Worm (Caenorhabditis elegans): ENCODE data around the gene B0334.5.
A peak's percentile ranks its signal among the peaks of the same experiment; 100 is the strongest.

The B0334.5 gene

DNA sequence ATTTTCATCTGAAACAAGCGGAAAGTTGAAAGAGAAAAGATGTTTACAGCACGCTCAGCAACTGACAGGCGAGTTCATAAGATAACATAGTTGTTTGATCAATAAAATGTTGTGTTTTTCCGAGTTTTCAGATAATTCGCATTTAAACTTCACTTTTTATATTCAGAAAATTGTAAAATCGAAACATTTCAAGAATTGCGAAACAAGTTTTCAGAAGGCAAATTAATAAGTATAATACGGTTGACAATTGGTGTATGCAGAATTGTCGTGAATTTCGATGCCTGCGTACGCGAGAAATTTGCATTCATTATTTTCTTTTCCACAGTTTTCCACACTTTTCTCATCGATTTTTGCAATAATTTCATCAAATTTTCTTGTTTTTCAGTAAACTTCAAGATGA is 2.2 kb upstream of the B0334.5 start, which contains the start of the genes ooc-3 and B0334.4:
Gene ooc-3, minus strand, starts transcription at position 15 of the 400 bp plus-strand sequence.
Gene B0334.4, plus strand, starts transcription at position 386 of the 400 bp plus-strand sequence.
- TF ChIP-seq elt-1 (tag; optimal IDR thresholded peaks at IDR 0.05; ENCODE audit: borderline replicate concordance, insufficient read depth) (no peak), sptf-1 (tag; optimal IDR thresholded peaks at IDR 0.05) (no peak), sem-2 (GFP tag; optimal IDR thresholded peaks at IDR 0.05) (no peak), cnd-1 (tag; optimal IDR thresholded peaks at IDR 0.05) (no peak), mep-1 (tag; optimal IDR thresholded peaks at IDR 0.05) (no peak), lsy-2 (tag; optimal IDR thresholded peaks at IDR 0.05) (peak; percentile 91), zip-8 (tag; optimal IDR thresholded peaks at IDR 0.05) (no peak), M03D4.4 (tag; optimal IDR thresholded peaks at IDR 0.05) (no peak), nhr-237 (tag; optimal IDR thresholded peaks at IDR 0.05) (no peak), ham-2 (GFP tag; optimal IDR thresholded peaks at IDR 0.05) (no peak), ces-1 (GFP tag; optimal IDR thresholded peaks at IDR 0.05) (peak; percentile 94), ceh-39 (tag; optimal IDR thresholded peaks at IDR 0.05) (no peak)

DNA sequence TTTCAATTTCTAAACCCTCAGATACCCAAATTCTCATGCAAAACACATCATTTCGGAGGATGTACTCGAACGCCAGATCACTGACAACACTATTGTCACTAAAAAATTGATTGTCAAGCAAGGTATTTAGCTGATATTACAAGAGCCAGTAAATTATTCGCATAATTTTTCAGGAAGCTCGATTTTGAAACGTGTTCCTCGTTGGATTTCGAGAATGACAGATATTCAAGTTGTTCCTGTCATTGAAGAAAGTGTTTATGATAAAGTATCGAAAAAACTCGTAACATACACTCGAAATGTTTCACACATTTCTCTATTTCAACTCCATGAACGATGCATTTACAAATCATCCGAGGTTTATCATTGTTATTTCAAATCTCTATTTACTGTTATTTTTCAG is 1.7 kb upstream of the B0334.5 start:
- TF ChIP-seq snpc-4 (tag; optimal IDR thresholded peaks at IDR 0.05) (no peak), mls-2 (tag; optimal IDR thresholded peaks at IDR 0.05) (no peak), unc-39 (tag; optimal IDR thresholded peaks at IDR 0.05) (no peak), unc-62 (GFP tag; optimal IDR thresholded peaks at IDR 0.05) (no peak)

DNA sequence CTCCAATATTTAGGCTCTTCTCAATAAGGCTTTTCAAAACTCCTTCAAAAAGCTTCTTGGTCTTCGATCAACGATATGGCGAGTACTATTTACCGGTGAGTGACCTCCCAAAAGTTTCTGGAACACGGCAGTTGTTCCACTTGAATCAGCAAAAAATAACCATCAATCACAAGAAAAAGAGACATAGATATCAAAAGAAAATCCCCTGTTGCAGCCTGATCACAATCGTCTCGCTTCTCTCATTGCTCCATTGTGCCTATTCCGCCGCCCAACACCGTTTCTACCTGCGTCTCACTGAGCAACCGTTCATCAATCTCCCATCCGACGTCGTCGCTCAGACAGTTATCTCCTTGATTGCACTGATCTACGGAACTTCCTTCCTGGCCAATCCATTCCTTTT is 698 bp upstream of the B0334.5 start, which contains the start of gene emc-5:
Gene emc-5, plus strand, starts transcription at position 14 of the 400 bp plus-strand sequence.
- TF ChIP-seq ceh-83 (GFP tag; optimal IDR thresholded peaks at IDR 0.05) (no peak), nhr-2 (tag; optimal IDR thresholded peaks at IDR 0.05) (no peak), unc-120 (tag; optimal IDR thresholded peaks at IDR 0.05; ENCODE audit: poor library complexity, severe bottlenecking) (peak; percentile 57), flh-1 (GFP tag; optimal IDR thresholded peaks at IDR 0.05) (no peak), elt-1 (tag; optimal IDR thresholded peaks at IDR 0.05; ENCODE audit: borderline replicate concordance, insufficient read depth) (no peak), mab-5 (tag; optimal IDR thresholded peaks at IDR 0.05) (no peak), unc-62 (GFP tag; optimal IDR thresholded peaks at IDR 0.05) (peak; percentile 49), hlh-1 (tag; optimal IDR thresholded peaks at IDR 0.05) (peak; percentile 66), cnd-1 (tag; optimal IDR thresholded peaks at IDR 0.05) (no peak)

DNA sequence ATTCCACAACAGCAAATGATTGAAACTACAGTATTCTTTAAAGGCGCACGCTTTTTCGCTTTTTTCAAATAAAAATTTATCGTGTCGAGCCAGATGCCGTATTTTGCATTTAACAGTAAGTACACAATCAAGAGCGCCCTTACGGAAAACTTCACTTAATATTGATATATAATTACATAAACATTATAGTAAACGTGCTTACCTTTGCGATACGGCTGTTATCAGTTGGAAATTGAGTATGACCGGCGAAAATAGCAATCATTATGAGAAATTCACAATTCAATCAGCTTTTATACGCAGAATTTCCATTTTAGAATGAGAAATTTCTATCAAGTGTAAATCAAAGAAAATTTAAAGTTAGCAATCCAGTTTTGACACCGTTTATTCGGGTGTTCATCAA is 2.7 kb downstream of the B0334.5 start, which contains the start of gene B0334.20:
Gene B0334.20, minus strand, starts transcription at position 262 of the 400 bp plus-strand sequence.
- no peak for TF ChIP-seq lin-13 (tag; optimal IDR thresholded peaks at IDR 0.05)
- no peak for TF ChIP-seq M03D4.4 (tag; optimal IDR thresholded peaks at IDR 0.05)
- no peak for TF ChIP-seq ceh-39 (tag; optimal IDR thresholded peaks at IDR 0.05)
- no peak for TF ChIP-seq pha-4 (tag; optimal IDR thresholded peaks at IDR 0.05)
- no peak for TF ChIP-seq cnd-1 (tag; optimal IDR thresholded peaks at IDR 0.05)
- TF ChIP-seq sptf-1 (tag; optimal IDR thresholded peaks at IDR 0.05), result no peak
- TF ChIP-seq unc-39 (tag; optimal IDR thresholded peaks at IDR 0.05), result no peak
- TF ChIP-seq sem-2 (GFP tag; optimal IDR thresholded peaks at IDR 0.05), result no peak
- TF ChIP-seq nhr-76 (tag; optimal IDR thresholded peaks at IDR 0.05), result no peak
- no peak for TF ChIP-seq ztf-11 (tag; optimal IDR thresholded peaks at IDR 0.05)
- no peak for TF ChIP-seq tbx-8 (GFP tag; optimal IDR thresholded peaks at IDR 0.05)
- no peak for TF ChIP-seq mep-1 (tag; optimal IDR thresholded peaks at IDR 0.05)
- TF ChIP-seq mab-5 (tag; optimal IDR thresholded peaks at IDR 0.05), result no peak
- TF ChIP-seq ces-1 (GFP tag; optimal IDR thresholded peaks at IDR 0.05), result no peak
- no peak for TF ChIP-seq unc-120 (tag; optimal IDR thresholded peaks at IDR 0.05; ENCODE audit: poor library complexity, severe bottlenecking)
- no peak for TF ChIP-seq nhr-28 (tag; optimal IDR thresholded peaks at IDR 0.05)
- no peak for TF ChIP-seq snpc-4 (tag; optimal IDR thresholded peaks at IDR 0.05)
- no peak for TF ChIP-seq unc-62 (GFP tag; optimal IDR thresholded peaks at IDR 0.05)
- no peak for TF ChIP-seq elt-3 (tag; optimal IDR thresholded peaks at IDR 0.05)
- no peak for TF ChIP-seq nhr-2 (tag; optimal IDR thresholded peaks at IDR 0.05)

DNA sequence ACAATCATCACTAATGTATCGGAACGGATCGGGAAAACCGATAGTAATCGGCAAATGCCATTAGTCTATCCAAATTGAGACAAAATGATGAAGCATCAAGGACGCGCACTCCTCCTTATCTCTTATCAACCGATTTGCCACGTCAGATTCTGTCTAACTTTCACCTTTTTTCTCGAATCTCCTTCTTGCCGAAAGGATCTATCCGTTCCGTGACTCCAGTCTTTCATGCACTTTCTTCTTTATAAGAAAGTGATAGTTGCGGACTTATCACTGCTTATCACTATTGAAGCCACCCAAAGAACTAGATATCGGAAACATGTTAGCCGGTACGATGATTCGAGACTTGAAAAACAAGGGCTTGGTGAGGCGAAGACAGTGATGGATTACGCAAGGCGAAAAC is 4.5 kb downstream of the B0334.5 start:
- TF ChIP-seq ham-2 (GFP tag; optimal IDR thresholded peaks at IDR 0.05) (peak; percentile 59), nhr-28 (tag; optimal IDR thresholded peaks at IDR 0.05) (no peak), lin-13 (tag; optimal IDR thresholded peaks at IDR 0.05) (no peak), elt-1 (tag; optimal IDR thresholded peaks at IDR 0.05; ENCODE audit: borderline replicate concordance, insufficient read depth) (peak; percentile 35), blmp-1 (tag; optimal IDR thresholded peaks at IDR 0.05) (peak; percentile 91), ztf-11 (tag; optimal IDR thresholded peaks at IDR 0.05) (no peak), elt-3 (tag; optimal IDR thresholded peaks at IDR 0.05) (peak; percentile 93), mab-5 (tag; optimal IDR thresholded peaks at IDR 0.05) (no peak), drap-1 (GFP tag; optimal IDR thresholded peaks at IDR 0.05) (no peak), ceh-43 (GFP tag; optimal IDR thresholded peaks at IDR 0.05) (no peak), nhr-12 (tag; optimal IDR thresholded peaks at IDR 0.05) (no peak), cnd-1 (tag; optimal IDR thresholded peaks at IDR 0.05) (no peak), mls-2 (tag; optimal IDR thresholded peaks at IDR 0.05) (no peak)
